Fruit fly (Drosophila melanogaster): ENCODE measurements around the gene mtgo.

The mtgo gene

dm6 chr2L:16640846-16641245 is 96.0 kb downstream of the mtgo start:
- TF ChIP-seq CG4854 (GFP tag; optimal IDR thresholded peaks at IDR 0.05) (no peak), CG8290 (GFP tag; optimal IDR thresholded peaks at IDR 0.05) (no peak), CG8290 (tag; optimal IDR thresholded peaks at IDR 0.05) (no peak), Fer1 (GFP tag; optimal IDR thresholded peaks at IDR 0.05) (no peak), kni (GFP tag; optimal IDR thresholded peaks at IDR 0.05) (no peak), Oli (tag; optimal IDR thresholded peaks at IDR 0.05) (no peak), dpn (GFP tag; optimal IDR thresholded peaks at IDR 0.05) (no peak), CG18619 (GFP tag; optimal IDR thresholded peaks at IDR 0.05) (no peak), CG13424 (tag; optimal IDR thresholded peaks at IDR 0.05) (no peak), Six4 (GFP tag; optimal IDR thresholded peaks at IDR 0.05) (no peak), ato (GFP tag; IDR thresholded peaks at IDR 0.05; ENCODE audit: partially characterized antibody) (no peak), mld (GFP tag; IDR thresholded peaks at IDR 0.05; ENCODE audit: partially characterized antibody) (no peak), tap (tag; optimal IDR thresholded peaks at IDR 0.05) (no peak), CG13123 (GFP tag; optimal IDR thresholded peaks at IDR 0.05) (no peak), CG2199 (GFP tag; IDR thresholded peaks at IDR 0.05) (no peak), NC2α (GFP tag; optimal IDR thresholded peaks at IDR 0.05) (no peak), gro (GFP tag; optimal IDR thresholded peaks at IDR 0.05) (no peak), repo (GFP tag; optimal IDR thresholded peaks at IDR 0.05) (no peak), zfh1 (GFP tag; IDR thresholded peaks at IDR 0.05) (no peak), amos (GFP tag; IDR thresholded peaks at IDR 0.05; ENCODE audit: partially characterized antibody) (no peak), Pdp1 (GFP tag; optimal IDR thresholded peaks at IDR 0.05) (no peak)

- TF ChIP-seq cad (GFP tag; optimal IDR thresholded peaks at IDR 0.05) (peak; percentile 56), CG6654 (GFP tag; optimal IDR thresholded peaks at IDR 0.05) (peak; percentile 88), mld (GFP tag; IDR thresholded peaks at IDR 0.05; ENCODE audit: partially characterized antibody) (no peak), CG7928 (GFP tag; optimal IDR thresholded peaks at IDR 0.05) (no peak), sens (GFP tag) (peak; percentile 46), ac (GFP tag; optimal IDR thresholded peaks at IDR 0.05) (peak; percentile 8), Dbx (GFP tag; IDR thresholded peaks at IDR 0.05) (no peak)
These were observed 98.6 kb downstream of the mtgo start for dm6 chr2L:16643445-16643844.

DNA sequence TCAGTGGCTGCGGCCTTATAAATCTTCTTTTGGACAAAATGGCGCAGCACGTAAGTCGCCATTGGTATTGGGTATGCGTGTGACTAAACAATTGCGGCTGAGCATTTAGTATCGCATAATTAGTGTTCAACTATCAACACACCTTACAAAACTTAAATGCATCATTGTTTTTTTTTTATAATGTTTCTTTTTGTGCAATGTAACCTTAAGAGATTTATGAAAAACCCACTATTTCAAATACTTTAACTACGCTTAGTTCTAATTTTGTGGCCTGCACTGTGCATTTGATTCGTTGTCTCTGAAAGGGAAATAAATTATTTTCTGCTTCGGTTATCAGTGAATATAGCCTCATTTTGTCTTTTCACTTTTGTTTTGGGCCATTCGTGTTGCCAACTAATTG is 99.1 kb downstream of the mtgo start:
- TF ChIP-seq CG16863 (GFP tag; optimal IDR thresholded peaks at IDR 0.05) (peak; percentile 37), yki (optimal IDR thresholded peaks at IDR 0.05) (no peak), CG30431 (GFP tag; optimal IDR thresholded peaks at IDR 0.05) (peak; percentile 24), jumu (GFP tag; optimal IDR thresholded peaks at IDR 0.05) (peak; percentile 22), dmrt11E (tag; optimal IDR thresholded peaks at IDR 0.05) (peak; percentile 51), CG4360 (GFP tag; IDR thresholded peaks at IDR 0.05) (no peak), ab (GFP tag; optimal IDR thresholded peaks at IDR 0.05) (peak; percentile 33), CG3726 (GFP tag; IDR thresholded peaks at IDR 0.05) (no peak), Bteb2 (GFP tag; optimal IDR thresholded peaks at IDR 0.05) (peak; percentile 30), her (GFP tag; optimal IDR thresholded peaks at IDR 0.05) (no peak), HmgZ (tag; optimal IDR thresholded peaks at IDR 0.05) (peak; percentile 52), CG7556 (GFP tag; optimal IDR thresholded peaks at IDR 0.05) (peak; percentile 65), CG8944 (GFP tag; optimal IDR thresholded peaks at IDR 0.05) (peak; percentile 45), CG11456 (GFP tag; IDR thresholded peaks at IDR 0.05) (no peak), Trl (optimal IDR thresholded peaks at IDR 0.05) (no peak), Trl (GFP tag; optimal IDR thresholded peaks at IDR 0.05) (peak; percentile 55), lov (optimal IDR thresholded peaks at IDR 0.05) (no peak), lov (GFP tag; IDR thresholded peaks at IDR 0.05) (no peak), crp (GFP tag; optimal IDR thresholded peaks at IDR 0.05) (no peak), bsh (GFP tag; optimal IDR thresholded peaks at IDR 0.05) (peak; percentile 14 to 68), D (optimal IDR thresholded peaks at IDR 0.05) (no peak), D (GFP tag; optimal IDR thresholded peaks at IDR 0.05) (peak; percentile 28), CG1647 (GFP tag; optimal IDR thresholded peaks at IDR 0.05) (no peak), exex (tag; optimal IDR thresholded peaks at IDR 0.05) (peak; percentile 12), CG17385 (GFP tag; optimal IDR thresholded peaks at IDR 0.05) (peak; percentile 73)

Measured in whole organism, embryonic.